Fruit fly (Drosophila melanogaster): ENCODE data around the gene CG33946.

The CG33946 gene

DNA sequence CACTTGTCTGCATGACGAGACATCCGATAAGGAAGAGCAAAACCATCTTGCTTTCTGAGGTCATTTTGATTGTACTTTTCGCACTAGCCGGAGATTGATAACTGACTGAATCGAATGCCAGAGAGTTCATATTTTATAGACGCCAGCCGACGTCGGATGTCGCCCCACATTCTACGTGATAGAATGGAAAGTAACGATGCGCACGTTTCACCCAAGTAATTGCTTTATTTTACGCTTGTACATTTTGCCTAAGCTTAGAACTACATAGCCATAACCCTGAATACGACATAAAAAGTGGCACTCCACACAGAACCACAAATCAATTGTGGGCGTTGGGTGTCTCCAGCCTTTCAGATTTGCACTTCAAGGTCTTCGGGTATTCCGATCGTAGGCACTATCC lies 11.9 kb downstream of the CG33946 start, which contains the start of gene CG13299:
TSS of gene CG13299 (minus strand) at position 101 of the 400 bp plus-strand sequence.
- TF ChIP-seq Hnf4 (GFP tag; optimal IDR thresholded peaks at IDR 0.05) = no peak
- TF ChIP-seq brk (GFP tag; optimal IDR thresholded peaks at IDR 0.05) = no peak

DNA sequence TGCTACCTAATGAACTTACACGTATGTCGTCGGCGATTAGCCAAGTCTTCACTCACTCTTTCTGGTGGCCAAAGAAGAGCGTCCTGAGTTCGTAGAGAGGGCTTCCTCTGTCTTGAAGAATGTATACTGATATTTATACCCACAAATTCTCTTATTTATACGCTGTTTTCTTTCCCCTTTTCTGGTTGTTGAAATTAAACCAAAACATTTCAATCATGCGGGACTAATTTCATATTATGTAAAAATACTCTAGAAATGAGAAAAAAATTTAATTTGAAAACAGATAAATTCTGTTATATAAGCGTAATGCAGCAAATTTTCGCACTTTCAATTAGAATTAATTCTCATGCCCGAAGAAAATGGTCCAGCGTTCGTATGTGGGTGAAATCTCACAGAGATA lies 12.9 kb downstream of the CG33946 start, which contains the start of gene BG642312:
TSS of gene BG642312 (minus strand) at position 101 of the 400 bp plus-strand sequence.
- TF ChIP-seq foxo (GFP tag; optimal IDR thresholded peaks at IDR 0.05) (no peak), CG9705 (GFP tag; optimal IDR thresholded peaks at IDR 0.05) (no peak), pan (optimal IDR thresholded peaks at IDR 0.05) (no peak), OdsH (GFP tag; optimal IDR thresholded peaks at IDR 0.05) (no peak), Hnf4 (GFP tag; optimal IDR thresholded peaks at IDR 0.05) (no peak)

DNA sequence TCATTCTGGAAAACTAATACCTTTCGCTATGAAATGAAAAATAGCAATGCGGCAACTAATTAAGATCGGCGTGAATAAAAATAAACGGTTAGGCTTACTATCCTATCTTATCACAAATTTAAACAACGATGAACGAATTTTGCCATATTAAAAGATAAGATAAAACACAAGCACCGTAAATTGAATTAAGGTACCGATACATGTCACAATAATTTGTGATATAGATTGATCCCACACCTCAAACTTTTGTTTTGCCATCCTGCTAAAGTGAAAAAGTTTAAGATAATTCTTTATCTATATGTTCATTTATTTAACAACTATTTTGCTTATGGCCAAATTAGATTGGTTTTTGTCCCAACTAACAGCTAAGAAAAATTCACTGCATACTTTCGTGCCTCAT lies 13.7 kb downstream of the CG33946 start, which contains the start of gene CG42714:
TSS of gene CG42714 (minus strand) at position 22 of the 400 bp plus-strand sequence.
- TF ChIP-seq Sp1 (GFP tag; optimal IDR thresholded peaks at IDR 0.05) (no peak), jim (GFP tag; optimal IDR thresholded peaks at IDR 0.05) (no peak), Rel (GFP tag; optimal IDR thresholded peaks at IDR 0.05) (no peak), Rel (tag; optimal IDR thresholded peaks at IDR 0.05) (no peak), pan (optimal IDR thresholded peaks at IDR 0.05) (no peak), Jra (GFP tag; optimal IDR thresholded peaks at IDR 0.05) (no peak), sage (GFP tag; optimal IDR thresholded peaks at IDR 0.05) (no peak), br (GFP tag; optimal IDR thresholded peaks at IDR 0.05) (no peak), GATAd (GFP tag; optimal IDR thresholded peaks at IDR 0.05) (no peak), dl (GFP tag; optimal IDR thresholded peaks at IDR 0.05; ENCODE audit: insufficient read depth in 1 of 2, partially characterized antibody in 2 of 2) (no peak), psq (GFP tag; optimal IDR thresholded peaks at IDR 0.05) (no peak), h (GFP tag; optimal IDR thresholded peaks at IDR 0.05) (no peak), Dif (GFP tag; optimal IDR thresholded peaks at IDR 0.05; ENCODE audit: partially characterized antibody) (no peak), Abd-B (GFP tag; optimal IDR thresholded peaks at IDR 0.05) (no peak), dmrt93B (GFP tag; optimal IDR thresholded peaks at IDR 0.05) (no peak), Dfd (GFP tag; optimal IDR thresholded peaks at IDR 0.05) (no peak), Mio (GFP tag; optimal IDR thresholded peaks at IDR 0.05) (no peak), rgr (GFP tag; optimal IDR thresholded peaks at IDR 0.05) (no peak)

DNA sequence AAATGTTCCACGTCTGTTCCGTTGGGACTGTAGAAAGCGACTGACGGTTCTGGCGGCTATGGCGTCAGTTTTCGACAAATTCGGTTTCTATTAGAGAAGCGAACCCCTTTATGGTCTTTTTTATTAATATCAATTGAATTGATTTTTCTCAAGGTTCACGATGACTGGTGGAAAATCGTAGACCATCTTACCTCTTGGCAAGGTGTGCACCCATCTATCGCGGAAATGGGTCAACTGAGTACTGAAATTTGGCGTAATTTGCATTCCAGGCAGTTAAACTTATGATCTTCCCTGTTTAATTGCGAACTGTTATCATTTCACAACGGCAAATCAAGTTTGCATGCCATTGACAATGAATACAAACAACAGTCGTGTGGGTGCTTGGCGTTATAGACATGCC lies 19.6 kb downstream of the CG33946 start, which contains the start of gene CG10226:
TSS of gene CG10226 (minus strand) at position 101 of the 400 bp plus-strand sequence.
- TF ChIP-seq Jra (GFP tag; optimal IDR thresholded peaks at IDR 0.05) = no peak
- no peak for TF ChIP-seq Sp1 (GFP tag; optimal IDR thresholded peaks at IDR 0.05)
- no peak for TF ChIP-seq Abd-B (GFP tag; optimal IDR thresholded peaks at IDR 0.05)
- TF ChIP-seq h (GFP tag; optimal IDR thresholded peaks at IDR 0.05) = no peak
- TF ChIP-seq foxo (GFP tag; optimal IDR thresholded peaks at IDR 0.05) = no peak
- no peak for TF ChIP-seq dsf (GFP tag; optimal IDR thresholded peaks at IDR 0.05; ENCODE audit: borderline replicate concordance)
- no peak for TF ChIP-seq ey (GFP tag; optimal IDR thresholded peaks at IDR 0.05)
- no peak for TF ChIP-seq tai (GFP tag; optimal IDR thresholded peaks at IDR 0.05)
- no peak for TF ChIP-seq Myc (optimal IDR thresholded peaks at IDR 0.05)
- no peak for TF ChIP-seq dl (GFP tag; optimal IDR thresholded peaks at IDR 0.05; ENCODE audit: insufficient read depth in 1 of 2, partially characterized antibody in 2 of 2)
- TF ChIP-seq Mio (GFP tag; optimal IDR thresholded peaks at IDR 0.05) = no peak
- no peak for TF ChIP-seq fru (GFP tag; optimal IDR thresholded peaks at IDR 0.05)
- no peak for TF ChIP-seq rgr (GFP tag; optimal IDR thresholded peaks at IDR 0.05)

DNA sequence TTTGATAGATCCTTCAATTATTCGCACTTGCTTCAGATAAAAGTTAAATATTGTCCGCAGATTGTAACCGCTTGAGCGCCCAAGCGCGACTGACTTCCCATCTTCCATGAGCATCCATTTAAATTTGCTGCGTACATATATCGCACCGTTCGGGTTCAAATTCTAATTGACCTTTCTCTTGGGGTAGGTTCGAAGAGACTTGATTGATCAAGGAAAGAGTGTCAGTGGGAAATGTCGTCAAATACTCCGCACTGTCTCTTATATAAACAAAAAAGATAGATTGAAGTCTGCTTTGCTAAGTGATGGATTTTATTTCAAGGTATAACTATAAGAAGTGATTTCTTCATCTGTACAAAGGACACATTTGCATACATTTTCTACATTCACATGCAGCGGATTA lies 25.3 kb downstream of the CG33946 start, which contains the start of gene Mdr65:
TSS of gene Mdr65 (minus strand) at position 101 of the 400 bp plus-strand sequence.
- no peak for TF ChIP-seq br (GFP tag; optimal IDR thresholded peaks at IDR 0.05)
- TF ChIP-seq CG9705 (GFP tag; optimal IDR thresholded peaks at IDR 0.05) = no peak
- TF ChIP-seq h (GFP tag; optimal IDR thresholded peaks at IDR 0.05) = no peak
- no peak for TF ChIP-seq HLH106 (tag; optimal IDR thresholded peaks at IDR 0.05)
- no peak for TF ChIP-seq pan (optimal IDR thresholded peaks at IDR 0.05)
- TF ChIP-seq GATAd (GFP tag; optimal IDR thresholded peaks at IDR 0.05) = no peak
- TF ChIP-seq tai (GFP tag; optimal IDR thresholded peaks at IDR 0.05) = no peak
- TF ChIP-seq Dfd (GFP tag; optimal IDR thresholded peaks at IDR 0.05) = no peak
- TF ChIP-seq N (GFP tag; optimal IDR thresholded peaks at IDR 0.05) = no peak
- TF ChIP-seq usp (GFP tag; optimal IDR thresholded peaks at IDR 0.05) = no peak
- TF ChIP-seq Abd-B (GFP tag; optimal IDR thresholded peaks at IDR 0.05) = no peak
- TF ChIP-seq Vsx2 (GFP tag; optimal IDR thresholded peaks at IDR 0.05; ENCODE audit: partially characterized antibody) = no peak
- no peak for TF ChIP-seq Hr78 (GFP tag; optimal IDR thresholded peaks at IDR 0.05)
- TF ChIP-seq sv (GFP tag; optimal IDR thresholded peaks at IDR 0.05) = no peak
- TF ChIP-seq Hnf4 (GFP tag; optimal IDR thresholded peaks at IDR 0.05) = no peak
- no peak for TF ChIP-seq jim (GFP tag; optimal IDR thresholded peaks at IDR 0.05)
- no peak for TF ChIP-seq CrebA (GFP tag; optimal IDR thresholded peaks at IDR 0.05; ENCODE audit: borderline replicate concordance)
